Worm (Caenorhabditis elegans) whole organism, L1 larva: Measurements from ENCODE around the gene fbxa-94.
A peak's percentile ranks its signal among the peaks of the same experiment; 100 is the strongest.
"Not testable (repeated sequence)": the region's sequence is repeated elsewhere in the genome, so short reads cannot be mapped to it uniquely, and the experiment has no call there.

Experiments
- blmp-1 ChIP-seq: fragments of 150-350 bp; optimal IDR thresholded peaks from 2 replicates; lab custom pipeline; 2014; ENCODE audit warnings: missing biosample characterization, missing genetic modification characterization
- ces-1 ChIP-seq: fragments of 150-350 bp; optimal IDR thresholded peaks from 2 replicates; lab custom pipeline; 2014; ENCODE audit warnings: missing biosample characterization, missing genetic modification reagents, missing genetic modification characterization
- dsc-1 ChIP-seq: sonication (generic microtip); optimal IDR thresholded peaks from 2 replicates; lab custom pipeline; 2016; ENCODE audit warnings: mild to moderate bottlenecking, missing genetic modification characterization, missing compliant biosample characterization
- fos-1 ChIP-seq: fragments of 150-350 bp; optimal IDR thresholded peaks from 2 replicates; lab custom pipeline; 2014; ENCODE audit warnings: missing biosample characterization, missing genetic modification characterization
- grh-1 ChIP-seq: fragments of 200-800 bp; sonication (Bioruptor generic); IDR thresholded peaks from 2 replicates; pipeline ENCODE4 v1.3.6; 2022; ENCODE audit warnings: missing genetic modification reagents, missing genetic modification characterization, missing compliant biosample characterization
- nhr-77 ChIP-seq: fragments of 150-350 bp; optimal IDR thresholded peaks from 2 replicates; lab custom pipeline; 2014; ENCODE audit warnings: missing biosample characterization, missing genetic modification characterization
- unc-98 ChIP-seq: fragments of 200-800 bp; sonication (Bioruptor generic); IDR thresholded peaks from 2 replicates; pipeline ENCODE4 v1.3.6; 2022; ENCODE audit warnings: missing genetic modification characterization, missing compliant biosample characterization

DNA sequence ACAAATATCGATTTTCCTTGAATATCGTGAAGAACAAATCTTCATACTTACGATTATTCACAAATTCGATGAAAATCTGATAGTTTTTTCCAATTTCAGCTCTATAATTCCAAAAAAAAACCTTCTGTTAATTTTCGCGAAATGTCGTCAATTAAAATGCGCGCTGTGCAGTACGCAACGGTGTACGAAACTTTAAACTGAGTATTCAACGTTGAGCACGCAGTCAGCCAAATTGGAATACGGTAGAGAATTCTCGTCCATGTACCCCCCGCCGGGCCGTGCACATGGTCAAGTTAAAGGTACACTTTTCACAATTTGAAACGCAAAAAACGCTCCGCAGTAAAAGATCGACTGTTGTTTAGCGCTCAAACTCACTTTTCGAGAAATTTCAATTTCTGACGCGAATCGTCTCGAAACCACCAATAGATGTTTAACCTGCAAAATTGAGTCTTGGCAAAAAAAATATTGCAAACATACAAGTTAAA lies 17.5 kb downstream of the fbxa-94 start, which contains the start of gene F28F8.7:
- TF ChIP-seq ces-1 (GFP tag; lab: Kevin White, UChicago); fos-1 (tag; lab: Kevin White, UChicago); blmp-1 (tag; lab: Kevin White, UChicago): not testable (repeated sequence)
- TF ChIP-seq nhr-77 (tag; lab: Kevin White, UChicago) (peak; percentile 35), dsc-1 (peak; percentile 64), unc-98 (GFP tag; lab: Robert Waterston, UW) (peak; percentile 62; the same call in 1 of the 2 replicates), grh-1 (GFP tag; lab: Robert Waterston, UW) (peak; percentile 78)
